Fruit fly (Drosophila melanogaster) whole organism, prepupa: ENCODE results near the gene CG12728.
A peak's percentile ranks its signal among the peaks of the same experiment; 100 is the strongest.

Experiments
- CG10631 ChIP-seq: fragments of 200-800 bp; sonication (Bioruptor generic); optimal IDR thresholded peaks from 2 replicates; lab custom pipeline; 2016; ENCODE audit warnings: missing biosample characterization, missing genetic modification characterization
- CG10669 ChIP-seq: fragments of 200-800 bp; sonication (Bioruptor generic); optimal IDR thresholded peaks from 3 replicates; lab custom pipeline; 2018; ENCODE audit warnings: missing biosample characterization, mild to moderate bottlenecking, missing genetic modification characterization, moderate library complexity
- CG11294 ChIP-seq: fragments of 200-800 bp; sonication (Bioruptor generic); IDR thresholded peaks from 2 replicates; pipeline ENCODE4 v1.3.6; 2022; ENCODE audit warnings: missing biosample characterization, missing genetic modification characterization
- CG11762 ChIP-seq: fragments of 200-800 bp; sonication (Bioruptor generic); optimal IDR thresholded peaks from 3 replicates; lab custom pipeline; 2016; ENCODE audit warnings: missing biosample characterization, missing genetic modification characterization; ENCODE audit not compliant: insufficient read depth
- CG15336 ChIP-seq: fragments of 200-800 bp; sonication (Bioruptor generic); IDR thresholded peaks from 2 replicates; pipeline ENCODE4 v1.3.6; 2022; ENCODE audit warnings: missing biosample characterization, missing genetic modification characterization
- CG1621 ChIP-seq: fragments of 200-800 bp; sonication (Bioruptor generic); optimal IDR thresholded peaks from 3 replicates; lab custom pipeline; 2018; ENCODE audit warnings: missing biosample characterization, mild to moderate bottlenecking, missing genetic modification characterization
- CG16779 ChIP-seq: fragments of 200-800 bp; sonication (Bioruptor generic); optimal IDR thresholded peaks from 3 replicates; lab custom pipeline; 2017; ENCODE audit warnings: missing biosample characterization, mild to moderate bottlenecking, missing genetic modification characterization
- CG3032 ChIP-seq: fragments of 200-800 bp; optimal IDR thresholded peaks from 2 replicates; lab custom pipeline; 2019; ENCODE audit warnings: missing biosample characterization, mild to moderate bottlenecking, missing genetic modification characterization, moderate library complexity
- CG31627 ChIP-seq: fragments of 200-800 bp; sonication (Bioruptor generic); optimal IDR thresholded peaks from 3 replicates; lab custom pipeline; 2016; ENCODE audit warnings: missing biosample characterization, missing genetic modification characterization
- CG32006 ChIP-seq: fragments of 200-800 bp; sonication (Bioruptor generic); optimal IDR thresholded peaks from 3 replicates; lab custom pipeline; 2017; ENCODE audit warnings: missing biosample characterization, mild to moderate bottlenecking, missing genetic modification characterization
- CG34406 ChIP-seq: fragments of 200-800 bp; sonication (Bioruptor generic); optimal IDR thresholded peaks from 3 replicates; lab custom pipeline; 2016; ENCODE audit warnings: missing biosample characterization, missing genetic modification characterization
- CG3919 ChIP-seq: fragments of 200-800 bp; sonication (Bioruptor generic); optimal IDR thresholded peaks from 3 replicates; lab custom pipeline; 2016; ENCODE audit warnings: missing biosample characterization, missing genetic modification characterization
- CG4318 ChIP-seq: fragments of 200-800 bp; sonication (Bioruptor generic); optimal IDR thresholded peaks from 3 replicates; lab custom pipeline; 2017; ENCODE audit warnings: missing biosample characterization, mild to moderate bottlenecking, missing genetic modification characterization
- CG6276 ChIP-seq: fragments of 200-800 bp; sonication (Bioruptor generic); optimal IDR thresholded peaks from 2 replicates; lab custom pipeline; 2017; ENCODE audit warnings: missing biosample characterization, mild to moderate bottlenecking, missing genetic modification characterization
- CG6792 ChIP-seq: fragments of 200-800 bp; sonication (Bioruptor generic); optimal IDR thresholded peaks from 3 replicates; lab custom pipeline; 2016; ENCODE audit warnings: missing biosample characterization, missing genetic modification characterization
- CG6808 ChIP-seq: fragments of 200-800 bp; sonication (Bioruptor generic); optimal IDR thresholded peaks from 3 replicates; lab custom pipeline; 2017; ENCODE audit warnings: missing biosample characterization, missing genetic modification characterization, mild to moderate bottlenecking, moderate library complexity, missing genetic modification reagents
- CG7368 ChIP-seq: fragments of 200-800 bp; sonication (Bioruptor generic); optimal IDR thresholded peaks from 3 replicates; lab custom pipeline; 2016; ENCODE audit warnings: missing biosample characterization, missing genetic modification characterization
- CG8119 ChIP-seq: fragments of 200-800 bp; sonication (Bioruptor generic); IDR thresholded peaks from 3 replicates; pipeline ENCODE4 v1.3.6; 2022; ENCODE audit warnings: missing biosample characterization, missing genetic modification characterization
- CG8319 ChIP-seq: fragments of 200-800 bp; sonication (Bioruptor generic); optimal IDR thresholded peaks from 3 replicates; lab custom pipeline; 2016; ENCODE audit warnings: missing biosample characterization, missing genetic modification characterization
- CG8632 ChIP-seq: fragments of 200-800 bp; sonication (Bioruptor generic); optimal IDR thresholded peaks from 3 replicates; lab custom pipeline; 2016; ENCODE audit warnings: missing biosample characterization, missing genetic modification characterization
- CG9139 ChIP-seq: fragments of 200-800 bp; sonication (Bioruptor generic); optimal IDR thresholded peaks from 3 replicates; lab custom pipeline; 2017; ENCODE audit warnings: missing biosample characterization, mild to moderate bottlenecking, missing genetic modification characterization
- Eip75B ChIP-seq: fragments of 200-800 bp; sonication (Bioruptor generic); optimal IDR thresholded peaks from 3 replicates; lab custom pipeline; 2016; ENCODE audit warnings: missing biosample characterization, missing genetic modification characterization
- Eip78C ChIP-seq: fragments of 200-800 bp; sonication (Bioruptor generic); peaks from one replicate; lab custom pipeline; 2016; ENCODE audit warnings: missing biosample characterization, missing genetic modification characterization
- Eip93F ChIP-seq: fragments of 200-800 bp; sonication (Bioruptor generic); optimal IDR thresholded peaks from 2 replicates; lab custom pipeline; 2016; ENCODE audit warnings: missing biosample characterization, mild to moderate bottlenecking, missing genetic modification characterization
- Ets21C ChIP-seq: fragments of 200-800 bp; sonication (Bioruptor generic); optimal IDR thresholded peaks from 3 replicates; lab custom pipeline; 2016; ENCODE audit warnings: missing biosample characterization, missing genetic modification characterization
- Ets96B ChIP-seq: fragments of 200-800 bp; optimal IDR thresholded peaks from 2 replicates; lab custom pipeline; 2019; ENCODE audit warnings: missing biosample characterization, mild to moderate bottlenecking, missing genetic modification characterization, moderate library complexity
- Gug ChIP-seq: fragments of 200-800 bp; sonication (Bioruptor generic); IDR thresholded peaks from 2 replicates; pipeline ENCODE4 v1.3.6; 2022; ENCODE audit warnings: missing biosample characterization, missing genetic modification characterization
- Hr38 ChIP-seq: sonication (Bioruptor generic); optimal IDR thresholded peaks from 2 replicates; lab custom pipeline; 2016; ENCODE audit warnings: missing biosample characterization, missing genetic modification characterization
- Hr39 ChIP-seq: fragments of 200-800 bp; sonication (Bioruptor generic); optimal IDR thresholded peaks from 2 replicates; lab custom pipeline; 2016; ENCODE audit warnings: missing biosample characterization, missing genetic modification characterization
- Lpt ChIP-seq: fragments of 200-800 bp; sonication (Bioruptor generic); optimal IDR thresholded peaks from 3 replicates; lab custom pipeline; 2016; ENCODE audit warnings: missing biosample characterization, missing genetic modification characterization
- Met ChIP-seq: fragments of 200-800 bp; sonication (Bioruptor generic); optimal IDR thresholded peaks from 3 replicates; lab custom pipeline; 2016; ENCODE audit warnings: missing biosample characterization, missing genetic modification characterization
- OdsH ChIP-seq: fragments of 200-800 bp; sonication (Bioruptor generic); optimal IDR thresholded peaks from 3 replicates; lab custom pipeline; 2016; ENCODE audit warnings: missing biosample characterization, missing genetic modification characterization
- Sox102F ChIP-seq: fragments of 200-800 bp; sonication (Bioruptor generic); optimal IDR thresholded peaks from 2 replicates; lab custom pipeline; 2016; ENCODE audit warnings: missing biosample characterization, mild to moderate bottlenecking, missing genetic modification characterization
- Sox14 ChIP-seq: fragments of 200-800 bp; sonication (Bioruptor generic); optimal IDR thresholded peaks from 3 replicates; lab custom pipeline; 2016; ENCODE audit warnings: missing biosample characterization, missing genetic modification characterization
- Sox15 ChIP-seq: fragments of 200-800 bp; sonication (Bioruptor generic); optimal IDR thresholded peaks from 3 replicates; lab custom pipeline; 2016; ENCODE audit warnings: missing biosample characterization, missing genetic modification characterization
- achi ChIP-seq: fragments of 200-800 bp; sonication (Bioruptor generic); optimal IDR thresholded peaks from 3 replicates; lab custom pipeline; 2016; ENCODE audit warnings: missing biosample characterization, missing genetic modification characterization
- acj6 ChIP-seq: fragments of 200-800 bp; sonication (Bioruptor generic); optimal IDR thresholded peaks from 3 replicates; lab custom pipeline; 2016; ENCODE audit warnings: missing biosample characterization, missing genetic modification characterization
- cyc ChIP-seq: fragments of 200-800 bp; sonication (Bioruptor generic); optimal IDR thresholded peaks from 3 replicates; lab custom pipeline; 2016; ENCODE audit warnings: missing biosample characterization, missing genetic modification characterization
- dac ChIP-seq: fragments of 200-800 bp; sonication (Bioruptor generic); optimal IDR thresholded peaks from 2 replicates; lab custom pipeline; 2017; ENCODE audit warnings: missing biosample characterization, mild to moderate bottlenecking, missing genetic modification characterization
- dsx ChIP-seq: fragments of 200-800 bp; optimal IDR thresholded peaks from 3 replicates; lab custom pipeline; 2019; ENCODE audit warnings: missing biosample characterization, mild to moderate bottlenecking, missing genetic modification characterization, moderate library complexity; ENCODE audit not compliant: poor library complexity, severe bottlenecking
- eg ChIP-seq: fragments of 200-800 bp; sonication (Bioruptor generic); IDR thresholded peaks from 3 replicates; pipeline ENCODE4 v1.3.6; 2022; ENCODE audit warnings: missing biosample characterization, missing genetic modification characterization
- esn ChIP-seq: fragments of 200-800 bp; sonication (Bioruptor generic); optimal IDR thresholded peaks from 2 replicates; lab custom pipeline; 2016; ENCODE audit warnings: missing biosample characterization, mild to moderate bottlenecking, missing genetic modification characterization, moderate library complexity
- fd59A ChIP-seq: fragments of 200-800 bp; sonication (Bioruptor generic); optimal IDR thresholded peaks from 2 replicates; lab custom pipeline; 2017; ENCODE audit warnings: missing biosample characterization, mild to moderate bottlenecking, missing genetic modification characterization, missing genetic modification reagents
- fd85E ChIP-seq: fragments of 200-800 bp; sonication (Bioruptor generic); optimal IDR thresholded peaks from 3 replicates; lab custom pipeline; 2016; ENCODE audit warnings: missing biosample characterization, missing genetic modification characterization
- fkh ChIP-seq: fragments of 200-800 bp; sonication (Bioruptor generic); optimal IDR thresholded peaks from 3 replicates; lab custom pipeline; 2017; ENCODE audit warnings: missing biosample characterization, mild to moderate bottlenecking, missing genetic modification characterization, moderate library complexity
- lz ChIP-seq: fragments of 200-800 bp; sonication (Bioruptor generic); optimal IDR thresholded peaks from 3 replicates; lab custom pipeline; 2016; ENCODE audit warnings: missing biosample characterization, missing genetic modification characterization
- pdm3 ChIP-seq: fragments of 200-800 bp; sonication (Bioruptor generic); optimal IDR thresholded peaks from 3 replicates; lab custom pipeline; 2016; ENCODE audit warnings: missing biosample characterization, missing genetic modification characterization
- salr ChIP-seq, 2 experiments: fragments of 200-800 bp; sonication (Bioruptor generic); optimal IDR thresholded peaks; 3 replicates each; lab custom pipeline; 2016 to 2018; ENCODE audit warnings: missing biosample characterization in 2 of 2, missing genetic modification characterization in 2 of 2, mild to moderate bottlenecking in 1 of 2
- ss ChIP-seq, 2 experiments: fragments of 200-800 bp; sonication (Bioruptor generic); optimal IDR thresholded peaks; 2 replicates in 1 of 2; 3 replicates in 1 of 2; lab custom pipeline; 2017 to 2018; ENCODE audit warnings: mild to moderate bottlenecking in 2 of 2, missing biosample characterization in 2 of 2, missing genetic modification characterization in 2 of 2, moderate library complexity in 1 of 2
- svp ChIP-seq: fragments of 200-800 bp; sonication (Bioruptor generic); peaks from one replicate; lab custom pipeline; 2016; ENCODE audit warnings: missing biosample characterization, missing genetic modification characterization

CG12728 gene

dm6 chrX:5905446-5905845, 37.0 kb upstream of the CG12728 start, which contains the start of gene CG4020:
CG4020 (plus strand) TSS chrX:5905746.
- TF ChIP-seq svp (GFP tag; lab: Kevin White, UChicago) (peak; percentile 55), CG31627 (no peak), pdm3 (GFP tag; lab: Kevin White, UChicago) (no peak), dsx (GFP tag; lab: Kevin White, UChicago) (peak; percentile 5), OdsH (GFP tag; lab: Kevin White, UChicago) (no peak)
- TF ChIP-seq, all 60 proteins: peak for 2

DNA sequence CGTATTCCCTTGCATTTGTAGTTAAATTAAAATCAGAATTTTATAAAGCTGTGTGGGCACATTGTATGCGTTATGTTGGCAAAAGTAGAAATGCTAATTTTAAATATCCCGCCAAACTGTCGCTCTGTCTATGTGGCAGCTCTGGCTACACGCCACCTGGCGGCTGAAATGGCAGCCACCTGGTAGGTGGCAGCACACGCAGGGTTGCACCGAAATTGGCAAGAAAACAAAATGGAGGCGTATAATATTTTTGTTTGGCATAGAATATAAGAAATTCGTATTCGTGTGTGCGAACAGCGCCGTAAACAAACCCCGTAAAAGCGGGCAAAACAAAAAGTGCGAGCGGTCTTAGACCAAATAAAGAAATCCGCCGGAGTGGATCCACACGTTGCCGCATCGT, 34.5 kb upstream of the CG12728 start, which contains the start of gene CG12236:
CG12236 (plus strand) TSS at position 220 of the 400 bp plus-strand sequence.
- TF ChIP-seq achi (GFP tag; lab: Kevin White, UChicago): no peak
- TF ChIP-seq fkh: no peak
- peak; percentile 35 for TF ChIP-seq CG31627
- TF ChIP-seq CG11294 (GFP tag; lab: Robert Waterston, UW): no peak
- peak; percentile 41 for TF ChIP-seq esn
- no peak for TF ChIP-seq Sox102F (GFP tag; lab: Kevin White, UChicago)
- no peak for TF ChIP-seq Hr38 (GFP tag; lab: Kevin White, UChicago)
- TF ChIP-seq dac: no peak
- TF ChIP-seq CG10631 (GFP tag; lab: Kevin White, UChicago): no peak
- no peak for TF ChIP-seq CG10669
- TF ChIP-seq CG3919 (GFP tag; lab: Kevin White, UChicago): peak; percentile 33
- peak; percentile 26 for TF ChIP-seq CG3032 (tag; lab: Kevin White, UChicago)
- TF ChIP-seq Hr39 (GFP tag; lab: Kevin White, UChicago): peak; percentile 43
- TF ChIP-seq CG6792 (GFP tag; lab: Kevin White, UChicago): no peak
- peak; percentile 43 for TF ChIP-seq Eip75B (GFP tag; lab: Kevin White, UChicago)
- no peak for TF ChIP-seq Ets21C (GFP tag; lab: Kevin White, UChicago)
- no peak for TF ChIP-seq OdsH (GFP tag; lab: Kevin White, UChicago)
- TF ChIP-seq acj6: no peak
- no peak for TF ChIP-seq ss (GFP tag; optimal IDR thresholded peaks at IDR 0.05; lab: Kevin White, UChicago)
- TF ChIP-seq pdm3 (GFP tag; lab: Kevin White, UChicago): no peak
- TF ChIP-seq CG1621 (tag; lab: Kevin White, UChicago): peak; percentile 54
- no peak for TF ChIP-seq fd59A (GFP tag; lab: Kevin White, UChicago)
- TF ChIP-seq lz (GFP tag; lab: Kevin White, UChicago): peak; percentile 15
- TF ChIP-seq CG32006 (GFP tag; lab: Kevin White, UChicago): no peak
- no peak for TF ChIP-seq CG8119 (GFP tag; lab: Robert Waterston, UW)
- no peak for TF ChIP-seq CG11762 (GFP tag; lab: Kevin White, UChicago)
- TF ChIP-seq CG16779 (tag; lab: Kevin White, UChicago): no peak
- peak; percentile 48 for TF ChIP-seq Eip78C (GFP tag; lab: Kevin White, UChicago)
- TF ChIP-seq CG4318 (GFP tag; lab: Kevin White, UChicago): no peak
- no peak for TF ChIP-seq Sox15 (GFP tag; lab: Kevin White, UChicago)
- TF ChIP-seq Gug (GFP tag; lab: Robert Waterston, UW): no peak
- TF ChIP-seq Eip93F (GFP tag; lab: Kevin White, UChicago): no peak
- TF ChIP-seq CG9139 (GFP tag; lab: Kevin White, UChicago): no peak
- peak; percentile 24 for TF ChIP-seq Met
- TF ChIP-seq fd85E: no peak
- peak; percentile 21 for TF ChIP-seq CG6808
- TF ChIP-seq CG34406 (GFP tag; lab: Kevin White, UChicago): no peak
- TF ChIP-seq cyc (GFP tag; lab: Kevin White, UChicago): peak; percentile 48
- no peak for TF ChIP-seq CG8632 (GFP tag; lab: Kevin White, UChicago)
- no peak for TF ChIP-seq Lpt
- no peak for TF ChIP-seq CG15336
- no peak for TF ChIP-seq CG7368 (GFP tag; lab: Kevin White, UChicago)
- TF ChIP-seq salr (GFP tag; optimal IDR thresholded peaks at IDR 0.05; lab: Kevin White, UChicago): no peak
- TF ChIP-seq Sox14 (GFP tag; lab: Kevin White, UChicago): peak; percentile 46
- no peak for TF ChIP-seq CG8319 (GFP tag; lab: Kevin White, UChicago)
- no peak for TF ChIP-seq CG6276 (GFP tag; lab: Kevin White, UChicago)
- peak; percentile 15 for TF ChIP-seq dsx (GFP tag; lab: Kevin White, UChicago)
- TF ChIP-seq eg: 0 out of 3 replicates have a peak, but pooled peaks have one; percentile 32
- TF ChIP-seq Ets96B (tag; lab: Kevin White, UChicago): no peak
